Fruit fly (Drosophila melanogaster) whole organism, embryonic: ENCODE data around the gene CG10628.
A peak's percentile ranks its signal among the peaks of the same experiment; 100 is the strongest.

Experiments
- ATbp ChIP-seq: fragments of 200-800 bp; sonication (Bioruptor generic); optimal IDR thresholded peaks from 2 replicates; lab custom pipeline; 2017; ENCODE audit warnings: missing biosample characterization, mild to moderate bottlenecking, missing genetic modification characterization, missing genetic modification reagents
- B-H1 ChIP-seq: fragments of 200-800 bp; sonication (Bioruptor generic); IDR thresholded peaks from 3 replicates; pipeline ENCODE4 v1.3.6; 2022; ENCODE audit warnings: missing biosample characterization, missing genetic modification characterization
- Bgb ChIP-seq: fragments of 200-800 bp; sonication (Bioruptor generic); IDR thresholded peaks from 2 replicates; pipeline ENCODE4 v1.3.6; 2022; ENCODE audit warnings: missing biosample characterization, missing genetic modification characterization; ENCODE audit not compliant: partially characterized antibody
- Blimp-1 ChIP-seq: fragments of 200-800 bp; sonication (Bioruptor generic); optimal IDR thresholded peaks from 3 replicates; lab custom pipeline; 2018; ENCODE audit warnings: missing biosample characterization, missing genetic modification characterization, mild to moderate bottlenecking, moderate library complexity, missing genetic modification reagents
- CG10366 ChIP-seq: fragments of 200-800 bp; sonication (Bioruptor generic); IDR thresholded peaks from 2 replicates; pipeline ENCODE4 v1.3.6; 2022; ENCODE audit warnings: missing biosample characterization, missing genetic modification characterization
- CG11695 ChIP-seq: fragments of 200-800 bp; sonication (Bioruptor generic); IDR thresholded peaks from 3 replicates; pipeline ENCODE4 v1.3.6; 2022; ENCODE audit warnings: missing biosample characterization, missing genetic modification characterization
- CG12071 ChIP-seq: fragments of 200-800 bp; sonication (Bioruptor generic); optimal IDR thresholded peaks from 3 replicates; lab custom pipeline; 2018; ENCODE audit warnings: missing biosample characterization, mild to moderate bottlenecking, missing genetic modification characterization
- CG1233 ChIP-seq: fragments of 200-800 bp; sonication (Bioruptor generic); optimal IDR thresholded peaks from 4 replicates; lab custom pipeline; 2018; ENCODE audit warnings: missing biosample characterization, mild to moderate bottlenecking, missing genetic modification characterization
- CG12942 ChIP-seq: fragments of 200-800 bp; sonication (Bioruptor generic); optimal IDR thresholded peaks from 3 replicates; lab custom pipeline; 2016; ENCODE audit warnings: missing biosample characterization, missing genetic modification characterization
- CG13424 ChIP-seq: fragments of 200-800 bp; sonication (Bioruptor generic); optimal IDR thresholded peaks from 2 replicates; lab custom pipeline; 2019; ENCODE audit warnings: missing biosample characterization, mild to moderate bottlenecking, missing genetic modification characterization, moderate library complexity
- CG15011 ChIP-seq: fragments of 200-800 bp; sonication (Bioruptor generic); optimal IDR thresholded peaks from 3 replicates; lab custom pipeline; 2018; ENCODE audit warnings: missing biosample characterization, mild to moderate bottlenecking, missing genetic modification characterization
- CG17912 ChIP-seq: fragments of 200-800 bp; sonication (Bioruptor generic); optimal IDR thresholded peaks from 2 replicates; lab custom pipeline; 2018; ENCODE audit warnings: missing biosample characterization, mild to moderate bottlenecking, missing genetic modification characterization
- CG18764 ChIP-seq: fragments of 200-800 bp; sonication (Bioruptor generic); optimal IDR thresholded peaks from 3 replicates; lab custom pipeline; 2016; ENCODE audit warnings: missing biosample characterization, missing genetic modification characterization
- CG2116 ChIP-seq: fragments of 200-800 bp; sonication (Bioruptor generic); optimal IDR thresholded peaks from 3 replicates; lab custom pipeline; 2018; ENCODE audit warnings: missing biosample characterization, mild to moderate bottlenecking, missing genetic modification characterization
- CG30020 ChIP-seq: fragments of 200-800 bp; optimal IDR thresholded peaks from 2 replicates; lab custom pipeline; 2019; ENCODE audit warnings: missing biosample characterization, mild to moderate bottlenecking, missing genetic modification characterization, moderate library complexity
- CG30403 ChIP-seq: fragments of 200-800 bp; sonication (Bioruptor generic); optimal IDR thresholded peaks from 3 replicates; lab custom pipeline; 2016; ENCODE audit warnings: missing biosample characterization, missing genetic modification characterization
- CG30431 ChIP-seq: fragments of 200-800 bp; sonication (Bioruptor generic); optimal IDR thresholded peaks from 2 replicates; lab custom pipeline; 2017; ENCODE audit warnings: missing biosample characterization, missing genetic modification characterization
- CG3838 ChIP-seq: fragments of 200-800 bp; sonication (Bioruptor generic); optimal IDR thresholded peaks from 3 replicates; lab custom pipeline; 2016; ENCODE audit warnings: missing biosample characterization, missing genetic modification characterization
- CG4820 ChIP-seq: fragments of 200-800 bp; sonication (Bioruptor generic); optimal IDR thresholded peaks from 3 replicates; lab custom pipeline; 2016; ENCODE audit warnings: missing biosample characterization, missing genetic modification characterization
- CG6791 ChIP-seq: fragments of 200-800 bp; sonication (Bioruptor generic); IDR thresholded peaks from 3 replicates; pipeline ENCODE4 v1.3.6; 2022; ENCODE audit warnings: missing biosample characterization, missing genetic modification characterization; ENCODE audit not compliant: partially characterized antibody
- CG7786 ChIP-seq: fragments of 200-800 bp; sonication (Bioruptor generic); optimal IDR thresholded peaks from 2 replicates; lab custom pipeline; 2016; ENCODE audit warnings: missing biosample characterization, missing genetic modification characterization
- CG8281 ChIP-seq: fragments of 200-800 bp; sonication (Bioruptor generic); optimal IDR thresholded peaks from 2 replicates; lab custom pipeline; 2018; ENCODE audit warnings: missing biosample characterization, mild to moderate bottlenecking, missing genetic modification characterization, moderate library complexity
- CG8944 ChIP-seq: fragments of 200-800 bp; sonication (Bioruptor generic); optimal IDR thresholded peaks from 3 replicates; lab custom pipeline; 2016; ENCODE audit warnings: missing biosample characterization, missing genetic modification characterization
- CG9797 ChIP-seq: fragments of 200-800 bp; sonication (Bioruptor generic); optimal IDR thresholded peaks from 3 replicates; lab custom pipeline; 2018; ENCODE audit warnings: missing biosample characterization, mild to moderate bottlenecking, missing genetic modification characterization
- CG9817 ChIP-seq: fragments of 200-800 bp; sonication (Bioruptor generic); optimal IDR thresholded peaks from 2 replicates; lab custom pipeline; 2018; ENCODE audit warnings: missing biosample characterization, mild to moderate bottlenecking, missing genetic modification characterization, moderate library complexity
- CoRest ChIP-seq: fragments of 200-800 bp; sonication (Bioruptor generic); optimal IDR thresholded peaks from 3 replicates; lab custom pipeline; 2018; ENCODE audit warnings: missing biosample characterization, mild to moderate bottlenecking, missing genetic modification characterization, moderate library complexity
- Dek ChIP-seq: fragments of 200-800 bp; sonication (Bioruptor generic); optimal IDR thresholded peaks from 3 replicates; lab custom pipeline; 2019; ENCODE audit warnings: missing biosample characterization, mild to moderate bottlenecking, missing genetic modification characterization, moderate library complexity
- ERR ChIP-seq: fragments of 200-800 bp; sonication (Bioruptor generic); optimal IDR thresholded peaks from 2 replicates; lab custom pipeline; 2016; ENCODE audit warnings: missing biosample characterization, missing genetic modification characterization
- Fer3 ChIP-seq: fragments of 200-800 bp; sonication (Bioruptor generic); optimal IDR thresholded peaks from 2 replicates; lab custom pipeline; 2018; ENCODE audit warnings: missing biosample characterization, mild to moderate bottlenecking, missing genetic modification characterization, moderate library complexity
- H15 ChIP-seq: fragments of 200-800 bp; sonication (Bioruptor generic); IDR thresholded peaks from 3 replicates; pipeline ENCODE4 v1.3.6; 2022; ENCODE audit warnings: missing biosample characterization, missing genetic modification characterization
- Mad ChIP-seq: fragments of 200-800 bp; sonication (Bioruptor generic); optimal IDR thresholded peaks from 2 replicates; lab custom pipeline; 2016; ENCODE audit warnings: missing biosample characterization, missing genetic modification characterization
- NFAT ChIP-seq: fragments of 200-800 bp; sonication (Bioruptor generic); IDR thresholded peaks from 2 replicates; pipeline ENCODE4 v1.3.6; 2022; ENCODE audit warnings: missing biosample characterization, missing genetic modification characterization
- Opbp ChIP-seq: fragments of 200-800 bp; sonication (Bioruptor generic); IDR thresholded peaks from 3 replicates; pipeline ENCODE4 v1.3.6; 2022; ENCODE audit warnings: missing biosample characterization, missing genetic modification characterization; ENCODE audit not compliant: partially characterized antibody
- YL-1 ChIP-seq: fragments of 200-800 bp; sonication (Bioruptor generic); optimal IDR thresholded peaks from 3 replicates; lab custom pipeline; 2017; ENCODE audit warnings: missing biosample characterization, mild to moderate bottlenecking, missing genetic modification characterization
- ap ChIP-seq: fragments of 200-800 bp; sonication (Bioruptor generic); IDR thresholded peaks from 2 replicates; pipeline ENCODE4 v1.3.6; 2022; ENCODE audit warnings: missing biosample characterization, missing genetic modification characterization
- disco-r ChIP-seq: fragments of 200-800 bp; sonication (Bioruptor generic); optimal IDR thresholded peaks from 2 replicates; lab custom pipeline; 2016; ENCODE audit warnings: missing biosample characterization, missing genetic modification characterization
- dm ChIP-seq: fragments of 200-800 bp; sonication (Bioruptor generic); optimal IDR thresholded peaks from 3 replicates; lab custom pipeline; 2016; ENCODE audit warnings: missing biosample characterization, missing genetic modification characterization
- gsb ChIP-seq: fragments of 200-800 bp; sonication (Bioruptor generic); IDR thresholded peaks from 2 replicates; pipeline ENCODE4 v1.3.6; 2022; ENCODE audit warnings: missing biosample characterization, missing genetic modification characterization
- her ChIP-seq: fragments of 200-800 bp; sonication (Bioruptor generic); optimal IDR thresholded peaks from 2 replicates; lab custom pipeline; 2016; ENCODE audit warnings: missing biosample characterization, missing genetic modification characterization
- lola ChIP-seq, 3 experiments: fragments of >200 bp in 2 of 3; fragments of 200-800 bp in 1 of 3; sonication (Bioruptor generic) in 1 of 3; optimal IDR thresholded peaks; 2 replicates each; lab custom pipeline; 2017 to 2019; ENCODE audit warnings: missing biosample characterization in 3 of 3, missing genetic modification characterization in 3 of 3, mild to moderate bottlenecking in 1 of 3, moderate library complexity in 1 of 3
- mam ChIP-seq: fragments of 200-800 bp; sonication (Bioruptor generic); optimal IDR thresholded peaks from 3 replicates; lab custom pipeline; 2016; ENCODE audit warnings: missing biosample characterization, missing genetic modification characterization
- mirr ChIP-seq: fragments of 200-800 bp; sonication (Bioruptor generic); optimal IDR thresholded peaks from 3 replicates; lab custom pipeline; 2018; ENCODE audit warnings: missing biosample characterization, mild to moderate bottlenecking, missing genetic modification characterization
- pnt ChIP-seq: fragments of 200-800 bp; sonication (Bioruptor generic); optimal IDR thresholded peaks from 3 replicates; lab custom pipeline; 2016; ENCODE audit warnings: missing biosample characterization, missing genetic modification characterization
- row ChIP-seq: fragments of 200-800 bp; sonication (Bioruptor generic); IDR thresholded peaks from 3 replicates; pipeline ENCODE4 v1.3.6; 2022; ENCODE audit warnings: missing biosample characterization, missing genetic modification characterization
- sisA ChIP-seq: fragments of 200-800 bp; sonication (Bioruptor generic); IDR thresholded peaks from 2 replicates; pipeline ENCODE4 v1.3.6; 2022; ENCODE audit warnings: missing biosample characterization, missing genetic modification characterization
- slbo ChIP-seq: fragments of 200-800 bp; sonication (Bioruptor generic); IDR thresholded peaks from 2 replicates; pipeline ENCODE4 v1.3.6; 2022; ENCODE audit warnings: missing biosample characterization, missing genetic modification characterization
- unc-4 ChIP-seq: fragments of 200-800 bp; sonication (Bioruptor generic); IDR thresholded peaks from 2 replicates; pipeline ENCODE4 v1.3.6; 2022; ENCODE audit warnings: missing biosample characterization, missing genetic modification characterization; ENCODE audit not compliant: partially characterized antibody
- wdn ChIP-seq: fragments of 200-800 bp; sonication (Bioruptor generic); IDR thresholded peaks from 2 replicates; pipeline ENCODE4 v1.3.6; 2022; ENCODE audit warnings: missing biosample characterization, missing genetic modification characterization
- zen ChIP-seq: fragments of 200-800 bp; sonication (Bioruptor generic); optimal IDR thresholded peaks from 3 replicates; lab custom pipeline; 2018; ENCODE audit warnings: missing biosample characterization, mild to moderate bottlenecking, missing genetic modification characterization, moderate library complexity

CG10628 gene

DNA sequence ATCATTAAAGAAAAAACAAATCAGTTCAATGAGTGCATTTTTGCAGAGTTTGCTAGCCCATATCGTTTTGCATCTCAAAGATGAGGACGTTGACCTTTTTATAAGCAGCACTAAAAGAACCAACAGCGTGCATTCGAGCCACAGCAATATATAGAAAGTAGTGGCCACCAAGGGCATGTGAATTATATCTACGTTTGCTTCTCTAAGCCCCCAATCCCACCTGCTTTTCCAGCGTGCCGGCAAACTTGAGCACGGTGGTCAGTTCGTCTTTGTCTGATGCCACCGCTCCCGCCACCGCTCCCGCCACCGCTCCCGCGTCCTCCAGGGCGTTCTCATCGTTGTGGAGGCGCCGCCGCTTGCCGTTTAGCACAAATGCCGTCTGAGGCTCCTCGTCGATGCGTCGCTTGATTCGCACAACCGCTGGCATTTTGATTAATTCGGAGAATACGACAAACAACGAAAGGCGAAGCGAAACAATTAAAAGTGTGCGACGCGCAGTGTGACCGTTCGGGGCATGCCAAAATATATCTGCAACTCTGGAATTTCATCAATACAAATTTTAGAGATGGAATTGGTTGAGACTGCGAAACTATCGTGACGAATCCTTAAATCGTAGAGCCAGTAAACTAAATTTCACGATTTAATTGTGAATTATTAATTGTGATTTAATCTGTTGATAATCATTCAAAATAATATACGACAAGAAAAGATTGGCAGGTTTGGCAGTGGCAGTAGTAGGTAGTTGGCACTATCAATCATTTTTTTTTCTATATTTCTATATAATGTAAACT lies 37.1 kb upstream of the CG10628 start (continued):
- TF ChIP-seq disco-r (GFP tag; lab: Kevin White, UChicago), result peak; percentile 61
- no peak for TF ChIP-seq B-H1 (GFP tag; lab: Robert Waterston, UW)
- peak; percentile 3 for TF ChIP-seq Blimp-1 (GFP tag; lab: Kevin White, UChicago)
- TF ChIP-seq CG30403 (GFP tag; lab: Kevin White, UChicago), result peak; percentile 66
- TF ChIP-seq row (GFP tag; lab: Robert Waterston, UW), result peak; percentile 88
- TF ChIP-seq Mad (GFP tag; lab: Kevin White, UChicago), result peak; percentile 59
- peak; percentile 82 for TF ChIP-seq Bgb
- TF ChIP-seq CG12942 (GFP tag; lab: Kevin White, UChicago), result no peak
- TF ChIP-seq CG17912 (GFP tag; lab: Kevin White, UChicago), result no peak
- peak; percentile 86 for TF ChIP-seq CG9797 (GFP tag; lab: Kevin White, UChicago)
- TF ChIP-seq gsb, result no peak
- TF ChIP-seq her, result peak; percentile 23
- TF ChIP-seq CG18764 (GFP tag; lab: Kevin White, UChicago), result peak; percentile 37
- TF ChIP-seq sisA (GFP tag; lab: Robert Waterston, UW), result 0 out of 2 replicates have a peak, but pooled peaks have one; percentile 11
- TF ChIP-seq CG11695, result no peak; the same call in 2 of the 3 replicates
- TF ChIP-seq mam (GFP tag; lab: Kevin White, UChicago), result peak; percentile 51
- peak; percentile 44 for TF ChIP-seq CG13424 (tag; lab: Kevin White, UChicago)
- no peak for TF ChIP-seq CG1233
- peak; percentile 46 for TF ChIP-seq CG7786 (GFP tag; lab: Kevin White, UChicago)
- peak; percentile 3 for TF ChIP-seq Fer3
- TF ChIP-seq H15 (GFP tag; lab: Robert Waterston, UW), result 0 out of 3 replicates have a peak, but pooled peaks have one; percentile 44
- TF ChIP-seq CG10366 (GFP tag; lab: Robert Waterston, UW), result peak; percentile 39; the same call in 1 of the 2 replicates
- peak; percentile 67 for TF ChIP-seq YL-1
- TF ChIP-seq mirr (GFP tag; lab: Kevin White, UChicago), result no peak
- TF ChIP-seq dm (GFP tag; lab: Kevin White, UChicago), result peak; percentile 44
- TF ChIP-seq CG3838 (GFP tag; lab: Kevin White, UChicago), result no peak
- TF ChIP-seq ERR, result peak; percentile 28
- TF ChIP-seq wdn (GFP tag; lab: Robert Waterston, UW), result no peak
- TF ChIP-seq CG12071 (GFP tag; lab: Kevin White, UChicago), result no peak
- TF ChIP-seq CoRest (tag; lab: Kevin White, UChicago), result peak; percentile 53
- peak; percentile 35 for TF ChIP-seq Dek
- peak; percentile 66 for TF ChIP-seq CG30020 (tag; lab: Kevin White, UChicago)
- TF ChIP-seq slbo (GFP tag; lab: Robert Waterston, UW), result peak; percentile 76
- peak; percentile 66 for TF ChIP-seq NFAT (GFP tag; lab: Robert Waterston, UW)
- TF ChIP-seq zen (tag; lab: Kevin White, UChicago), result peak; percentile 60
- no peak for TF ChIP-seq CG15011 (GFP tag; lab: Kevin White, UChicago)
- peak; percentile 47 for TF ChIP-seq pnt (GFP tag; lab: Kevin White, UChicago)
- TF ChIP-seq CG2116 (GFP tag; lab: Kevin White, UChicago), result peak; percentile 92
- TF ChIP-seq CG8281 (tag; lab: Kevin White, UChicago), result peak; percentile 74
- TF ChIP-seq CG6791 (GFP tag; lab: Robert Waterston, UW), result peak; percentile 72
- peak; percentile 78 for TF ChIP-seq unc-4 (GFP tag; lab: Robert Waterston, UW)
- TF ChIP-seq CG30431 (GFP tag; lab: Kevin White, UChicago), result no peak
- TF ChIP-seq Opbp (GFP tag; lab: Robert Waterston, UW), result peak; percentile 84; the same call in 2 of the 3 replicates
- TF ChIP-seq ap, result no peak
- peak; percentile 47 for TF ChIP-seq CG8944 (GFP tag; lab: Kevin White, UChicago)
- peak; percentile 42 for TF ChIP-seq CG4820 (GFP tag; lab: Kevin White, UChicago)
- TF ChIP-seq CG9817, result peak; percentile 36
- TF ChIP-seq ATbp (GFP tag; lab: Kevin White, UChicago), result no peak
- peak in 1 of 3 experiments; percentile 48 for TF ChIP-seq lola (GFP tag; optimal IDR thresholded peaks at IDR 0.05; lab: Kevin White, UChicago)
